Fruit fly (Drosophila melanogaster) S2 (cell line): Measurements from ENCODE around the gene Ubc87F.

ENCODE experiments used
- CG8478 ChIP-seq: fragments of >200 bp; optimal IDR thresholded peaks from 2 replicates; lab custom pipeline; 2018
- CTCF ChIP-seq, 2 experiments: fragments of >200 bp; optimal IDR thresholded peaks; 2 replicates each; lab custom pipeline; 2018

DNA sequence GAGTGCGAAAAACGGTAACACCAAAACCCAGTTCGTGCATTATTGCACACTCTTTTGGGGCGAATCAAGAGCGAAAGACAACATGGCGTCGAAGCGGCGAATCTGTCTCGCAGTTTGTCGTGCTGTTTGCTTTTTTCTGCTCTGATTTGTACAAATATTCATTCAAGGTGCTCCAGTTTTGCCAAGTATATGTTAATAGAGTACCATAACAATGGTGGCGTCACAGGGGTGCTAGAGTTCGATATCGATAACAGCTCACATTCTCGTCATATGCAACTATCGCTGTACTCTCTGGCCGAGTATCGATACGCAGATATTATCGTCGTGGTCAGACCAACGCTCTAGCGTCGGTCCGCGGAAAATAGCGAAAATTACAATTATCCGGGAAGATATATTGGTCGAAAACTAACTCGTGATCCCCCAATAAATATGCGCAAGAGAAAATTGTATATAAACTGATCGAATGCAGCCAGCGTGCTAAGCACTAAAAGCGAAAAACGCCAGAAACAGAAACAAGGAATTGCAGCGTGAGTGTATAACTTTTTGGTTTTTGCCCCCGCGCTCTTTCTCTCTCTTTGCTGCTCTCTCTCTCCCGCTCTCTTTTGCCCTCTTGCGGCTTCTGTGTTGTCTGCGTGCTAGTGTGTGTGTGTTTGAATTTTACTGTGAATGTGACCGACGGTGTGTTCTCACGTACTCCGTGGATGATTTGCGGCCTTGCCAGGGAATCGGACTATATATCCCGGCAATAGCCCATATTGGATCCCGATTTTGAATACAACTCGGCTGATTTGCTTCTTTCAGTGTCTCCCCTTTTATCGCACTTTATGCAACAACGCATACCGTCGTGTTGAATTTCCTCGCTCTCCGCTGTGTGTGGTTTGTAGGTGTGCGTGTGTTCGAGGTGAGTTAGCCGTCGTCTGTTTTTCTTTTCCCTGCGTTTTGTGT lies 34.1 kb downstream of the Ubc87F start, which contains the start of gene flfl:
- TF ChIP-seq CTCF (optimal IDR thresholded peaks at IDR 0.05; lab: Kevin White, UChicago) (peak in 1 of 2 experiments; percentile 10), CG8478 (lab: Kevin White, UChicago) (no peak)
